Worm (Caenorhabditis elegans): ENCODE results near the gene C02F4.5.
"Not testable (repeated sequence)": the region's sequence is repeated elsewhere in the genome, so short reads cannot be mapped to it uniquely, and the experiment has no call there.

The C02F4.5 gene

ce11 chrIV:10558415-10558814, 34.5 kb upstream of the C02F4.5 start, which contains the start of gene zim-3 (continued):
- TF ChIP-seq B0336.3 (GFP tag; IDR thresholded peaks at IDR 0.05) (no peak), F22D6.2 (tag; optimal IDR thresholded peaks at IDR 0.05) (no peak), lsl-1 (GFP tag; optimal IDR thresholded peaks at IDR 0.05) (peak; percentile 60), egl-44 (GFP tag; IDR thresholded peaks at IDR 0.05) (no peak), B0261.1 (tag; optimal IDR thresholded peaks at IDR 0.05) (no peak), ztf-26 (tag; optimal IDR thresholded peaks at IDR 0.05) (no peak), atf-7 (tag; optimal IDR thresholded peaks at IDR 0.05) (no peak), F57A8.1 (GFP tag; optimal IDR thresholded peaks at IDR 0.05) (no peak)

DNA sequence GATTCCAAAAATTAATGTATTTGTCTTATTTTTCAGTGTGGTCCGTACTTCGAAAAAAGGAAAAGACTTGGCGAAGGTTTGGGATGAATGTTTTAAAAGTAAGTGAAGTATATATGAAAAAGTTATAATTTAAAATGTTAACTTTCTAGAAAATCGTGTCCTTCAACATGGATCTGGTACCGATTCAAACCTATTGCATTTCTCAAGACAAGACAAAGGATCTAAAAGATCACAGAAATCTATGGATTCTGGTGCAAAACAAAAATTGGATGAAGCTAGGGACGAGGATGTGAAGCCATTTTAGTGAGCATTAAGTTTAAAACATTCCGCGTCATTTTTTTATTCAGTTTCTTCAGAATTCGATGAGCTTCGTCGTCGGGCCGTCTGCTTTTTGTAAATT, 31.0 kb upstream of the C02F4.5 start, which contains the start of gene zim-2:
Gene zim-2, plus strand, starts transcription at position 301 of the 400 bp plus-strand sequence.
- TF ChIP-seq Y53F4B.3 (GFP tag; IDR thresholded peaks at IDR 0.05): no peak
- TF ChIP-seq cebp-2 (GFP tag; IDR thresholded peaks at IDR 0.05): no peak

ce11 chrIV:10552993-10553392, 29.0 kb upstream of the C02F4.5 start:
- TF ChIP-seq attf-3 (GFP tag; conservative IDR thresholded peaks at IDR 0.05): peak; percentile 80

DNA sequence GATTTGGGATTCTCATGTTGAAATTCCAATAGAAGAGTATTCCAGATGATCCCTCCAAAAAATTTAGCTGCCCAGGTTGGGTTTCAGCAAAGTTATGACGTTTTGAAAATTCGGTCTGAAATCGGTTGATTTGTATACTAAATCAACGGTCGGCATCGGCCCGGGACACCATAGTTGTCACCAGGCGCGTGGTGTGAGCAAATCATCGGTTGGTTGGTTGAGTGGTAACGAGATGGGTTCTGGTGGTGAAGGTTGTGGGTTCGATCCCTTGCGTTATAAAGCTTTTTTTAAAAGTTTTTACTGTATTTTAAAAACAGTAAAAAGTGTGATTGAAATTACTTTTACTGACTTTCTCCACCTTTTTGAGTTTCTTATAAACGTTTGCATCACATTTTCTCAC, 24.6 kb upstream of the C02F4.5 start:
- TF ChIP-seq tbp1 (GFP tag; optimal IDR thresholded peaks at IDR 0.05): peak; percentile 70
- 0 out of 2 replicates have a peak, but pooled peaks have one; percentile 17 for TF ChIP-seq rcor-1 (GFP tag; IDR thresholded peaks at IDR 0.05)
- 0 out of 2 replicates have a peak, but pooled peaks have one; percentile 31 for TF ChIP-seq ceh-40 (GFP tag; IDR thresholded peaks at IDR 0.05)
- TF ChIP-seq lin-26 (GFP tag; IDR thresholded peaks at IDR 0.05): peak; percentile 71; the same call in 1 of the 2 replicates
- TF ChIP-seq B0261.1 (tag; optimal IDR thresholded peaks at IDR 0.05): peak; percentile 47
- not testable (repeated sequence) for TF ChIP-seq rpc-1 (optimal IDR thresholded peaks at IDR 0.05)
- peak; percentile 52 for TF ChIP-seq rpc-1 (tag; optimal IDR thresholded peaks at IDR 0.05)
- 0 out of 2 replicates have a peak, but pooled peaks have one; percentile 44 for TF ChIP-seq dox-1 (GFP tag; IDR thresholded peaks at IDR 0.05)
- TF ChIP-seq hmg-1.2 (GFP tag; IDR thresholded peaks at IDR 0.05): 0 out of 2 replicates have a peak, but pooled peaks have one; percentile 25

DNA sequence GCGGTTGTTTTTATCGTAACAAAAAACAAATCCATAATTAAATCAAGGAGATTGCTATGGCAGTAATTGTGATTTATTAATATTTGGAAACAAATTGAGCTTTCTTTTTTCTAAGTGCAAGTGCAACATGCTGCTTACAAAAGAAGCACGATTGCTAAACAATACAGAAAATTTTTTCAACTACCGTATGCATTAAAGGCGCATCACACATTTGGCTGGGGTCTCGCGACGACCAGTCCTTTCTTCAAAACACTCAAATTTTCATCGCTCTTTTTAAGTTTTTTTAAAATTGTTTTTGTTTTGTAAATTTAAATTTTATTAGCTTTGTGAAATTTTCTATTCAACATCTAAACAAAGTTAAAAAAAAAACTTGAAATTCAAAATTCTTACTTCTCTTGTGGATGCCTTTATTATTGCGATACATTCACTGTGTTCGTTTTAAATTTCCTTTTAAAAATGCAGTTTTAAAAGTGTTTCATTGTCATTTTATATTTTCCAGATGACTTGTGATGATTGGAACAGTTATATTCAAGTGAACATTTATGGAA, 22.7 kb upstream of the C02F4.5 start, which contains the start of gene zim-1:
Gene zim-1, plus strand, starts transcription at position 498 of the 548 bp plus-strand sequence.
- no peak for TF ChIP-seq mxl-1 (tag; optimal IDR thresholded peaks at IDR 0.05)
- peak; percentile 5 for TF ChIP-seq efl-1 (GFP tag; optimal IDR thresholded peaks at IDR 0.05)
- peak; percentile 77 for TF ChIP-seq xnd-1 (tag; optimal IDR thresholded peaks at IDR 0.05)
- TF ChIP-seq snpc-1.1 (tag; optimal IDR thresholded peaks at IDR 0.05; ENCODE audit: insufficient read depth): no peak
- TF ChIP-seq rcor-1 (GFP tag; IDR thresholded peaks at IDR 0.05): peak; percentile 26; the same call in 1 of the 2 replicates
- TF ChIP-seq snpc-4 (GFP tag; optimal IDR thresholded peaks at IDR 0.05): no peak
- TF ChIP-seq snpc-4 (tag; optimal IDR thresholded peaks at IDR 0.05): peak in 1 of 4 experiments; percentile 2
- TF ChIP-seq lsl-1 (GFP tag; optimal IDR thresholded peaks at IDR 0.05): peak; percentile 85
- TF ChIP-seq ceh-91 (GFP tag; IDR thresholded peaks at IDR 0.05): 0 out of 2 replicates have a peak, but pooled peaks have one; percentile 15
- peak; percentile 83 for TF ChIP-seq F33H1.4 (GFP tag; IDR thresholded peaks at IDR 0.05)
- no peak for TF ChIP-seq C06A6.2 (GFP tag; conservative IDR thresholded peaks at IDR 0.05)
- TF ChIP-seq ekl-4 (GFP tag; IDR thresholded peaks at IDR 0.05): no peak
- peak; percentile 78 for TF ChIP-seq madf-6 (GFP tag; IDR thresholded peaks at IDR 0.05)
- TF ChIP-seq pha-4 (tag; optimal IDR thresholded peaks at IDR 0.05): no peak
- no peak for TF ChIP-seq zfh-2 (GFP tag; conservative IDR thresholded peaks at IDR 0.05)
- 0 out of 2 replicates have a peak, but pooled peaks have one; percentile 24 for TF ChIP-seq madf-8 (GFP tag; conservative IDR thresholded peaks at IDR 0.05)
